Worm (Caenorhabditis elegans) whole organism, L3 larva: ENCODE measurements around the gene T04F8.2.

ENCODE experiments used
- elt-3 ChIP-seq, 3 experiments: fragments of 150-350 bp in 1 of 3; sonication (generic microtip) in 2 of 3; optimal IDR thresholded peaks; 2 replicates in 2 of 3; 4 replicates in 1 of 3; lab custom pipeline; 2014 to 2017; ENCODE audit warnings: missing biosample characterization in 3 of 3, missing genetic modification characterization in 3 of 3
- hmg-11 ChIP-seq: sonication (generic microtip); optimal IDR thresholded peaks from 2 replicates; lab custom pipeline; 2016; ENCODE audit warnings: missing genetic modification characterization, missing compliant biosample characterization
- nfya-1 ChIP-seq: sonication (generic microtip); optimal IDR thresholded peaks from 2 replicates; lab custom pipeline; 2017; ENCODE audit warnings: missing genetic modification characterization, mild to moderate bottlenecking, missing compliant biosample characterization, antibody characterized with exemption, moderate library complexity; ENCODE audit not compliant: insufficient read depth
- skn-1 ChIP-seq: fragments of 150-350 bp; optimal IDR thresholded peaks from 2 replicates; lab custom pipeline; 2014; ENCODE audit warnings: missing biosample characterization, missing genetic modification characterization
- unc-62 ChIP-seq: fragments of 150-350 bp; sonication (generic microtip); optimal IDR thresholded peaks from 4 replicates; lab custom pipeline; 2014; ENCODE audit warnings: missing biosample characterization, missing genetic modification reagents, missing genetic modification characterization

DNA sequence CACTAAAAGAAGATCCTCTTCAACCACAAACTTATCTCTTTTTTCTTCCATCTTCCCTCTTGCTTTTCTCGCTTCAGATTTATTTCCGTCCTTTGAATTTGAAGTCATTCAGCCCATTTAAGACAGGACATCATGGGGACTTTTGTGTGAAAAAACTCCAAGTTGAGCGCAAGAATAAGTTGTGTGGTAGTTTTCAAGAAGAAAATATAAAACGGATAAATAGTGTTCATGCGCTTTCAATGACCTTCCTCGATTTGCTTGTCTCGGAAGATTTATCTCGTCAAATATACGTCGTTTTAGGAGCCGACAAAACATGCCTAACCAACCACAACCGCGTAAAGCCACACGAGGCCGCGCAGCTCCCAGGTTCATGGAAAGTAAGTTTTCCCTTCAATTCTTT, 24.3 kb downstream of the T04F8.2 start, which contains the start of gene sto-6:
- no peak for TF ChIP-seq skn-1 (tag; lab: Kevin White, UChicago)
- TF ChIP-seq hmg-11 (tag; lab: Kevin White, UChicago): no peak
- TF ChIP-seq unc-62 (GFP tag; lab: Kevin White, UChicago): no peak
- no peak for TF ChIP-seq elt-3 (tag; optimal IDR thresholded peaks at IDR 0.05; lab: Kevin White, UChicago)
- no peak for TF ChIP-seq nfya-1 (tag; lab: Kevin White, UChicago)
